Worm (Caenorhabditis elegans): ENCODE results near the gene F32D8.3.

DNA sequence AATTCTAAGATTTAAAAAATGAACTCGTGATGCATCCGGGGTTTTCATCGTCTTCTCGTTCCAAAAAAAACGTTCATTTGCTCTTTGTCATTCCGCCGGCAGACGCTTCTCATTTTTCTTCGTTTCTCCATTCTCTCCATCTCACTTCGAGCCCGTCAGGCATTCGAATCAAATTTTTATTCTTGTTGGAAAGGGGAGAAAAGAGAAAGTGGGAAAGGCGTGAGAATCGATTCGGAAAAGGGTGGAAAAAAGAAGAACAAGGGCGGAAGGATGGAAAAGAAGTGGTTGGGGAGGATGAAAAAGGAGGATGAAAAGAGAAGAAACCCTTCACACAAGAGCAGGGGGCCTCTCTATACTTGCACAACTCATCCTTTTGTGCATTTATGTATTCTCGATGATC lies 18.2 kb downstream of the F32D8.3 start:
- TF ChIP-seq pes-1 (GFP tag; IDR thresholded peaks at IDR 0.05) (no peak), ceh-13 (GFP tag; optimal IDR thresholded peaks at IDR 0.05) (no peak), ama-1 (optimal IDR thresholded peaks at IDR 0.05) (no peak), sea-1 (GFP tag; conservative IDR thresholded peaks at IDR 0.05) (no peak), flt-1 (GFP tag; IDR thresholded peaks at IDR 0.05) (no peak), tra-4 (tag; optimal IDR thresholded peaks at IDR 0.05) (no peak), scrt-1 (GFP tag; IDR thresholded peaks at IDR 0.05) (no peak), hmbx-1 (tag; optimal IDR thresholded peaks at IDR 0.05) (no peak), F13C5.2 (tag; optimal IDR thresholded peaks at IDR 0.05) (no peak)
